Worm (Caenorhabditis elegans) whole organism, midembryonic: ENCODE results near the gene str-232.

Experiments
- T22C8.4 ChIP-seq: fragments of 200-800 bp; sonication (Bioruptor generic); IDR thresholded peaks from 2 replicates; pipeline ENCODE4 v1.3.6; 2022; ENCODE audit warnings: missing genetic modification characterization, missing compliant biosample characterization
- flt-1 ChIP-seq: fragments of 200-800 bp; sonication (Bioruptor generic); IDR thresholded peaks from 2 replicates; pipeline ENCODE4 v1.3.6; 2022; ENCODE audit warnings: missing genetic modification characterization, missing compliant biosample characterization
- klf-2 ChIP-seq: fragments of 200-800 bp; sonication (Bioruptor generic); conservative IDR thresholded peaks from 2 replicates; pipeline ENCODE4 v1.3.6; 2022; ENCODE audit warnings: missing genetic modification reagents, missing genetic modification characterization, missing compliant biosample characterization
- med-1 ChIP-seq: sonication (generic microtip); optimal IDR thresholded peaks from 2 replicates; lab custom pipeline; 2017; ENCODE audit warnings: missing genetic modification characterization, mild to moderate bottlenecking, missing compliant biosample characterization, antibody characterized with exemption, missing genetic modification reagents; ENCODE audit not compliant: insufficient read depth
- ref-1 ChIP-seq: fragments of 200-800 bp; sonication (Bioruptor generic); conservative IDR thresholded peaks from 2 replicates; pipeline ENCODE4 v1.3.6; 2022; ENCODE audit warnings: missing genetic modification reagents, missing genetic modification characterization, missing compliant biosample characterization
- tab-1 ChIP-seq: fragments of 200-800 bp; sonication (Bioruptor generic); IDR thresholded peaks from 2 replicates; pipeline ENCODE4 v1.3.6; 2022; ENCODE audit warnings: missing genetic modification characterization, missing compliant biosample characterization
- ztf-23 ChIP-seq: fragments of 200-800 bp; sonication (Bioruptor generic); IDR thresholded peaks from 2 replicates; pipeline ENCODE4 v1.3.6; 2022; ENCODE audit warnings: missing genetic modification reagents, missing genetic modification characterization, missing compliant biosample characterization
- ztf-29 ChIP-seq: fragments of 200-800 bp; sonication (Bioruptor generic); IDR thresholded peaks from 2 replicates; pipeline ENCODE4 v1.3.6; 2022; ENCODE audit warnings: missing genetic modification reagents, missing genetic modification characterization, missing compliant biosample characterization

DNA sequence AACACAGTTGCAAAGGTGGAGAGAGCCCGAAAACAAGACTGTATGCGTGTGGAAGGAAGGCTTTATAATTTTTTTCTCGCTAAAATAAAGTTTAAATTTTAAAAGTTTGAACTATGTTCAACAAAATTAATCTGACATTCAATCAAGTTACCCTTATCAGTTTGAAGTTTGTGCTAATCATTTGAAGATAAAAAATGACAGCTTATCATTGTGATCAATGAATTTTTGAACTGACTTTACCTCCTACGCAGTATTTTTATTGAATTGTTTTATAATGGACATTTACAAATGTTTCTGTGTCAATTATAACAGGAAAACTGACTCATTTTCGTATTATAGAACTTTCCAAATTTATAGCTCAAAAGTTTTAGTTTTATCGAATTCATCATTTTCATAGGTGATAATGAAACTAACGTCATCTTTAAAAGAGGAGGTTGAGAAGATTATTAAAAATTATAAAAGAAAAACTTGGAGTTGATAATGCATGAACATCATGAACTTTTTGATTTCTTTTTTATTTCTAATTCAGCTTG is 37.3 kb downstream of the str-232 start, which contains the start of gene oac-20:
- TF ChIP-seq ztf-23: no peak
- no peak for TF ChIP-seq flt-1 (GFP tag; lab: Robert Waterston, UW)
- no peak for TF ChIP-seq med-1 (GFP tag; lab: Kevin White, UChicago)
- no peak for TF ChIP-seq T22C8.4
- no peak for TF ChIP-seq tab-1
- TF ChIP-seq klf-2: no peak
- TF ChIP-seq ztf-29: no peak
- no peak for TF ChIP-seq ref-1 (GFP tag; lab: Robert Waterston, UW)
